Fruit fly (Drosophila melanogaster) whole organism, embryonic: ENCODE results near the gene CG7916.
A peak's percentile ranks its signal among the peaks of the same experiment; 100 is the strongest.

Experiments used
- CG10431 ChIP-seq: fragments of 200-800 bp; sonication (Bioruptor generic); optimal IDR thresholded peaks from 3 replicates; lab custom pipeline; 2018; ENCODE audit warnings: missing biosample characterization, mild to moderate bottlenecking, missing genetic modification characterization
- CG10959 ChIP-seq: fragments of 200-800 bp; sonication (Bioruptor generic); IDR thresholded peaks from 2 replicates; pipeline ENCODE4 v1.3.6; 2022; ENCODE audit warnings: missing biosample characterization, missing genetic modification characterization
- CG11560 ChIP-seq: fragments of 200-800 bp; sonication (Bioruptor generic); IDR thresholded peaks from 3 replicates; pipeline ENCODE4 v1.3.6; 2022; ENCODE audit warnings: missing biosample characterization, missing genetic modification characterization
- CG1233 ChIP-seq: fragments of 200-800 bp; sonication (Bioruptor generic); optimal IDR thresholded peaks from 4 replicates; lab custom pipeline; 2018; ENCODE audit warnings: missing biosample characterization, mild to moderate bottlenecking, missing genetic modification characterization
- CG12391 ChIP-seq: fragments of 200-800 bp; sonication (Bioruptor generic); optimal IDR thresholded peaks from 3 replicates; lab custom pipeline; 2018; ENCODE audit warnings: missing biosample characterization, mild to moderate bottlenecking, missing genetic modification characterization, moderate library complexity
- CG13624 ChIP-seq: fragments of 200-800 bp; sonication (Bioruptor generic); optimal IDR thresholded peaks from 2 replicates; lab custom pipeline; 2016; ENCODE audit warnings: missing biosample characterization, missing genetic modification characterization
- CG17385 ChIP-seq: fragments of 200-800 bp; sonication (Bioruptor generic); optimal IDR thresholded peaks from 3 replicates; lab custom pipeline; 2018; ENCODE audit warnings: missing biosample characterization, mild to moderate bottlenecking, missing genetic modification characterization
- CG17912 ChIP-seq: fragments of 200-800 bp; sonication (Bioruptor generic); optimal IDR thresholded peaks from 2 replicates; lab custom pipeline; 2018; ENCODE audit warnings: missing biosample characterization, mild to moderate bottlenecking, missing genetic modification characterization
- CG2116 ChIP-seq: fragments of 200-800 bp; sonication (Bioruptor generic); optimal IDR thresholded peaks from 3 replicates; lab custom pipeline; 2018; ENCODE audit warnings: missing biosample characterization, mild to moderate bottlenecking, missing genetic modification characterization
- CG32767 ChIP-seq: fragments of 200-800 bp; sonication (Bioruptor generic); IDR thresholded peaks from 2 replicates; pipeline ENCODE4 v1.3.6; 2022; ENCODE audit warnings: missing biosample characterization, missing genetic modification characterization
- CG34422 ChIP-seq: fragments of 200-800 bp; sonication (Bioruptor generic); IDR thresholded peaks from 3 replicates; pipeline ENCODE4 v1.3.6; 2022; ENCODE audit warnings: missing biosample characterization, missing genetic modification characterization
- CG6272 ChIP-seq: fragments of 200-800 bp; sonication (Bioruptor generic); IDR thresholded peaks from 2 replicates; pipeline ENCODE4 v1.3.6; 2022; ENCODE audit warnings: missing biosample characterization, missing genetic modification characterization
- CG7963 ChIP-seq: fragments of 200-800 bp; sonication (Bioruptor generic); IDR thresholded peaks from 3 replicates; pipeline ENCODE4 v1.3.6; 2022; ENCODE audit warnings: missing biosample characterization, missing genetic modification characterization; ENCODE audit not compliant: partially characterized antibody
- CG8388 ChIP-seq: fragments of 200-800 bp; sonication (Bioruptor generic); optimal IDR thresholded peaks from 2 replicates; lab custom pipeline; 2019; ENCODE audit warnings: missing biosample characterization, mild to moderate bottlenecking, missing genetic modification characterization, moderate library complexity
- CrebB ChIP-seq: fragments of 200-800 bp; sonication (Bioruptor generic); optimal IDR thresholded peaks from 3 replicates; lab custom pipeline; 2018; ENCODE audit warnings: missing biosample characterization, mild to moderate bottlenecking, missing genetic modification characterization
- Dp ChIP-seq: fragments of 200-800 bp; sonication (Bioruptor generic); optimal IDR thresholded peaks from 2 replicates; lab custom pipeline; 2018; ENCODE audit warnings: missing biosample characterization, mild to moderate bottlenecking, missing genetic modification characterization, moderate library complexity
- Ets65A ChIP-seq: fragments of 200-800 bp; sonication (Bioruptor generic); peaks from one replicate; lab custom pipeline; 2016; ENCODE audit warnings: missing biosample characterization, missing genetic modification characterization
- H15 ChIP-seq: fragments of 200-800 bp; sonication (Bioruptor generic); IDR thresholded peaks from 3 replicates; pipeline ENCODE4 v1.3.6; 2022; ENCODE audit warnings: missing biosample characterization, missing genetic modification characterization
- HLH3B ChIP-seq: fragments of 200-800 bp; sonication (Bioruptor generic); IDR thresholded peaks from 2 replicates; pipeline ENCODE4 v1.3.6; 2022; ENCODE audit warnings: missing biosample characterization, missing genetic modification characterization
- HmgZ ChIP-seq: fragments of 200-800 bp; sonication (Bioruptor generic); optimal IDR thresholded peaks from 2 replicates; lab custom pipeline; 2018; ENCODE audit warnings: missing biosample characterization, mild to moderate bottlenecking, missing genetic modification characterization
- Hsf ChIP-seq: fragments of 200-800 bp; sonication (Bioruptor generic); optimal IDR thresholded peaks from 3 replicates; lab custom pipeline; 2016; ENCODE audit warnings: missing biosample characterization, missing genetic modification characterization
- Kr ChIP-seq: fragments of 200-800 bp; sonication (Bioruptor generic); optimal IDR thresholded peaks from 2 replicates; lab custom pipeline; 2017; ENCODE audit warnings: missing biosample characterization, mild to moderate bottlenecking, missing genetic modification characterization
- Meics ChIP-seq: fragments of 200-800 bp; sonication (Bioruptor generic); optimal IDR thresholded peaks from 2 replicates; lab custom pipeline; 2017; ENCODE audit warnings: missing biosample characterization, mild to moderate bottlenecking, missing genetic modification characterization
- NFAT ChIP-seq: fragments of 200-800 bp; sonication (Bioruptor generic); IDR thresholded peaks from 2 replicates; pipeline ENCODE4 v1.3.6; 2022; ENCODE audit warnings: missing biosample characterization, missing genetic modification characterization
- Neu2 ChIP-seq: fragments of 200-800 bp; sonication (Bioruptor generic); optimal IDR thresholded peaks from 3 replicates; lab custom pipeline; 2016; ENCODE audit warnings: missing biosample characterization, missing genetic modification characterization, borderline replicate concordance
- Nf-YB ChIP-seq: fragments of 200-800 bp; sonication (Bioruptor generic); optimal IDR thresholded peaks from 3 replicates; lab custom pipeline; 2019; ENCODE audit warnings: missing biosample characterization, mild to moderate bottlenecking, missing genetic modification characterization, moderate library complexity
- Opbp ChIP-seq: fragments of 200-800 bp; sonication (Bioruptor generic); IDR thresholded peaks from 3 replicates; pipeline ENCODE4 v1.3.6; 2022; ENCODE audit warnings: missing biosample characterization, missing genetic modification characterization; ENCODE audit not compliant: partially characterized antibody
- Optix ChIP-seq: fragments of 200-800 bp; sonication (Bioruptor generic); IDR thresholded peaks from 3 replicates; pipeline ENCODE4 v1.3.6; 2022; ENCODE audit warnings: missing biosample characterization, missing genetic modification characterization
- Pdp1 ChIP-seq, 2 experiments: fragments of 200-800 bp; sonication (Bioruptor generic); optimal IDR thresholded peaks; 3 replicates each; lab custom pipeline; 2016; ENCODE audit warnings: missing biosample characterization in 2 of 2, missing genetic modification characterization in 2 of 2, mild to moderate bottlenecking in 1 of 2, moderate library complexity in 1 of 2
- Sry-δ ChIP-seq: fragments of 200-800 bp; sonication (Bioruptor generic); optimal IDR thresholded peaks from 2 replicates; lab custom pipeline; 2016; ENCODE audit warnings: missing biosample characterization, missing genetic modification characterization
- YL-1 ChIP-seq: fragments of 200-800 bp; sonication (Bioruptor generic); optimal IDR thresholded peaks from 3 replicates; lab custom pipeline; 2017; ENCODE audit warnings: missing biosample characterization, mild to moderate bottlenecking, missing genetic modification characterization
- cato ChIP-seq: fragments of 200-800 bp; sonication (Bioruptor generic); optimal IDR thresholded peaks from 2 replicates; lab custom pipeline; 2016; ENCODE audit warnings: missing biosample characterization, missing genetic modification characterization, borderline replicate concordance
- caup ChIP-seq: fragments of 200-800 bp; sonication (Bioruptor generic); optimal IDR thresholded peaks from 3 replicates; lab custom pipeline; 2017; ENCODE audit warnings: missing biosample characterization, mild to moderate bottlenecking, missing genetic modification characterization, moderate library complexity; ENCODE audit not compliant: severe bottlenecking
- da ChIP-seq: fragments of 200-800 bp; sonication (Bioruptor generic); optimal IDR thresholded peaks from 2 replicates; lab custom pipeline; 2016; ENCODE audit warnings: missing biosample characterization, missing genetic modification characterization
- gcm2 ChIP-seq: fragments of 200-800 bp; sonication (Bioruptor generic); optimal IDR thresholded peaks from 2 replicates; lab custom pipeline; 2016; ENCODE audit warnings: missing biosample characterization, missing genetic modification characterization
- gt ChIP-seq: fragments of 200-800 bp; sonication (Bioruptor generic); IDR thresholded peaks from 2 replicates; pipeline ENCODE4 v1.3.6; 2022; ENCODE audit warnings: missing biosample characterization, missing genetic modification characterization
- her ChIP-seq: fragments of 200-800 bp; sonication (Bioruptor generic); optimal IDR thresholded peaks from 2 replicates; lab custom pipeline; 2016; ENCODE audit warnings: missing biosample characterization, missing genetic modification characterization
- jigr1 ChIP-seq: fragments of 200-800 bp; sonication (Bioruptor generic); IDR thresholded peaks from 3 replicates; pipeline ENCODE4 v1.3.6; 2022; ENCODE audit warnings: missing biosample characterization, missing genetic modification characterization
- ken ChIP-seq: fragments of 200-800 bp; sonication (Bioruptor generic); IDR thresholded peaks from 3 replicates; pipeline ENCODE4 v1.3.6; 2022; ENCODE audit warnings: missing biosample characterization, missing genetic modification characterization
- kni ChIP-seq: fragments of 200-800 bp; sonication (Bioruptor generic); optimal IDR thresholded peaks from 3 replicates; lab custom pipeline; 2017; ENCODE audit warnings: mild to moderate bottlenecking, missing biosample characterization, missing genetic modification reagents, missing genetic modification characterization
- luna ChIP-seq: fragments of 200-800 bp; sonication (Bioruptor generic); optimal IDR thresholded peaks from 2 replicates; lab custom pipeline; 2016; ENCODE audit warnings: missing biosample characterization, missing genetic modification characterization
- mam ChIP-seq: fragments of 200-800 bp; sonication (Bioruptor generic); optimal IDR thresholded peaks from 3 replicates; lab custom pipeline; 2016; ENCODE audit warnings: missing biosample characterization, missing genetic modification characterization
- pb ChIP-seq: fragments of 200-800 bp; sonication (Bioruptor generic); optimal IDR thresholded peaks from 3 replicates; lab custom pipeline; 2016; ENCODE audit warnings: missing biosample characterization, missing genetic modification characterization
- pzg ChIP-seq: fragments of 200-800 bp; sonication (Bioruptor generic); optimal IDR thresholded peaks from 3 replicates; lab custom pipeline; 2018; ENCODE audit warnings: missing biosample characterization, mild to moderate bottlenecking, missing genetic modification characterization, moderate library complexity
- sima ChIP-seq: fragments of 200-800 bp; sonication (Bioruptor generic); optimal IDR thresholded peaks from 2 replicates; lab custom pipeline; 2016; ENCODE audit warnings: missing biosample characterization, missing genetic modification characterization
- slp2 ChIP-seq: fragments of 200-800 bp; sonication (Bioruptor generic); optimal IDR thresholded peaks from 2 replicates; lab custom pipeline; 2016; ENCODE audit warnings: missing biosample characterization, missing genetic modification characterization
- sug ChIP-seq: fragments of 200-800 bp; optimal IDR thresholded peaks from 2 replicates; lab custom pipeline; 2019; ENCODE audit warnings: missing biosample characterization, mild to moderate bottlenecking, missing genetic modification characterization, moderate library complexity
- trem ChIP-seq: fragments of 200-800 bp; optimal IDR thresholded peaks from 3 replicates; lab custom pipeline; 2019; ENCODE audit warnings: missing biosample characterization, mild to moderate bottlenecking, missing genetic modification characterization, moderate library complexity
- wdn ChIP-seq: fragments of 200-800 bp; sonication (Bioruptor generic); IDR thresholded peaks from 2 replicates; pipeline ENCODE4 v1.3.6; 2022; ENCODE audit warnings: missing biosample characterization, missing genetic modification characterization
- z ChIP-seq: fragments of 200-800 bp; sonication (Bioruptor generic); IDR thresholded peaks from 3 replicates; pipeline ENCODE4 v1.3.6; 2022; ENCODE audit warnings: missing biosample characterization, missing genetic modification characterization
- zfh2 ChIP-seq: fragments of 200-800 bp; sonication (Bioruptor generic); optimal IDR thresholded peaks from 2 replicates; lab custom pipeline; 2016; ENCODE audit warnings: missing biosample characterization, missing genetic modification characterization

Gene CG7916

DNA sequence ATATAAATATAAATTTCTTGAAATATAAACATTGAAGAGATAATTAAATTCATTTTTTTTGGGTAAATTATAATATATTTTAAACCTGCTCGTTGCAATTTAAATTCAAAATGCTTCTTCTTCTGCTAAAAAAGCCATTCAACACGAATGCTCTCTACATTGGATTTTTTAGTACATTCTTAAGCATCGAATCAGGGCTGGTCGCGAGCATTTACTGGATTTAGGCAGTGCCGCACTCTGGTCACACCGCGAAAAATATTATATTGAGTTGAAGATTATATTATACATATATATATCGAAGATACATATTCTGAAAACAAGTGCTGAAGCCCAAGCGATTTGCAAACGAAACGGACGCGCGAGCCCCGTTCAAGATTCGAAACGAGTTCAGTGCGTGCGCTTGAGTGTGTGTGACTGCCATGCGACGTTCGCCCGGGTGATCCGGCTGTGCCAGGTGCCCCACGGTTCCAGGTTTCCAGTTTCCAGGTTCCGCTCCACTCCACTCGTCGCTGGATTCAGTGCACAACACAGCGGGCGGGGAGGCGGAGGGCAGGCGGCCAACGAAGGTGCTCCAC, 32.9 kb upstream of the CG7916 start, which contains the start of gene Sos (continued):
- TF ChIP-seq YL-1 (GFP tag; lab: Kevin White, UChicago), result peak; percentile 94
- TF ChIP-seq gcm2, result no peak
- peak; percentile 57 for TF ChIP-seq HmgZ (tag; lab: Kevin White, UChicago)
- no peak for TF ChIP-seq CG6272 (GFP tag; lab: Robert Waterston, UW)
- no peak for TF ChIP-seq Nf-YB (GFP tag; lab: Kevin White, UChicago)
- no peak for TF ChIP-seq CG10431 (GFP tag; lab: Kevin White, UChicago)
- no peak for TF ChIP-seq CG1233 (GFP tag; lab: Kevin White, UChicago)
- no peak for TF ChIP-seq sug
- no peak for TF ChIP-seq CG12391 (tag; lab: Kevin White, UChicago)
- no peak for TF ChIP-seq mam (GFP tag; lab: Kevin White, UChicago)
- peak; percentile 38 for TF ChIP-seq CG2116 (GFP tag; lab: Kevin White, UChicago)
- no peak for TF ChIP-seq pb (GFP tag; lab: Kevin White, UChicago)
- TF ChIP-seq da (GFP tag; lab: Kevin White, UChicago), result no peak
- TF ChIP-seq NFAT (GFP tag; lab: Robert Waterston, UW), result no peak
- TF ChIP-seq Hsf, result no peak
- TF ChIP-seq Meics, result no peak
- no peak for TF ChIP-seq Opbp (GFP tag; lab: Robert Waterston, UW)
- peak; percentile 76; the same call in 2 of the 3 replicates for TF ChIP-seq CG11560 (tag; lab: Robert Waterston, UW)
- TF ChIP-seq Sry-δ, result peak; percentile 32
- TF ChIP-seq Neu2, result no peak
- no peak for TF ChIP-seq H15 (GFP tag; lab: Robert Waterston, UW)
- TF ChIP-seq ken (GFP tag; lab: Robert Waterston, UW), result no peak
- no peak for TF ChIP-seq slp2 (GFP tag; lab: Kevin White, UChicago)
- peak; percentile 94 for TF ChIP-seq Dp
- peak; percentile 73 for TF ChIP-seq trem (tag; lab: Kevin White, UChicago)
- no peak for TF ChIP-seq caup (GFP tag; lab: Kevin White, UChicago)
- TF ChIP-seq jigr1 (GFP tag; lab: Robert Waterston, UW), result no peak
- no peak for TF ChIP-seq z (GFP tag; lab: Robert Waterston, UW)
- TF ChIP-seq her (GFP tag; lab: Kevin White, UChicago), result no peak
- no peak for TF ChIP-seq CG34422 (GFP tag; lab: Robert Waterston, UW)
- no peak for TF ChIP-seq kni (GFP tag; lab: Kevin White, UChicago)
- TF ChIP-seq CrebB, result no peak
- TF ChIP-seq zfh2 (GFP tag; lab: Kevin White, UChicago), result no peak
- TF ChIP-seq CG10959 (GFP tag; lab: Robert Waterston, UW), result no peak
- TF ChIP-seq CG13624 (GFP tag; lab: Kevin White, UChicago), result no peak
- TF ChIP-seq CG8388 (GFP tag; lab: Kevin White, UChicago), result no peak
- TF ChIP-seq luna (GFP tag; lab: Kevin White, UChicago), result no peak
- TF ChIP-seq Ets65A (GFP tag; lab: Kevin White, UChicago), result no peak
- TF ChIP-seq Kr (GFP tag; lab: Kevin White, UChicago), result no peak
- no peak for TF ChIP-seq HLH3B (GFP tag; lab: Robert Waterston, UW)
- TF ChIP-seq CG17912 (GFP tag; lab: Kevin White, UChicago), result peak; percentile 53
- TF ChIP-seq CG32767 (GFP tag; lab: Robert Waterston, UW), result 0 out of 2 replicates have a peak, but pooled peaks have one; percentile 14
- no peak for TF ChIP-seq wdn
- TF ChIP-seq CG7963, result no peak
- peak in 1 of 2 experiments; percentile 17 for TF ChIP-seq Pdp1 (GFP tag; optimal IDR thresholded peaks at IDR 0.05; lab: Kevin White, UChicago)
- no peak for TF ChIP-seq gt (GFP tag; lab: Robert Waterston, UW)
- TF ChIP-seq Optix (GFP tag; lab: Robert Waterston, UW), result no peak
- TF ChIP-seq sima (GFP tag; lab: Kevin White, UChicago), result no peak
- TF ChIP-seq pzg, result peak; percentile 96
- no peak for TF ChIP-seq cato (GFP tag; lab: Kevin White, UChicago)
- peak; percentile 99 for TF ChIP-seq CG17385 (GFP tag; lab: Kevin White, UChicago)
